Fruit fly (Drosophila melanogaster): ENCODE data around the gene VAChT.

The VAChT gene

dm6 chr3R:18742358-18743269 is 37.3 kb downstream of the VAChT start (continued):
- TF ChIP-seq CG11294 (GFP tag; IDR thresholded peaks at IDR 0.05) (no peak), Ets21C (GFP tag; optimal IDR thresholded peaks at IDR 0.05) (peak; percentile 45), Sox102F (GFP tag; optimal IDR thresholded peaks at IDR 0.05) (peak; percentile 65), net (GFP tag; optimal IDR thresholded peaks at IDR 0.05) (no peak), Eip75B (GFP tag; optimal IDR thresholded peaks at IDR 0.05) (peak; percentile 52), esn (GFP tag; optimal IDR thresholded peaks at IDR 0.05) (peak; percentile 65), fkh (GFP tag; optimal IDR thresholded peaks at IDR 0.05) (no peak), Blimp-1 (GFP tag; optimal IDR thresholded peaks at IDR 0.05) (no peak), CG8632 (GFP tag; optimal IDR thresholded peaks at IDR 0.05) (no peak), Hr4 (GFP tag; optimal IDR thresholded peaks at IDR 0.05) (peak; percentile 56), CG16779 (tag; optimal IDR thresholded peaks at IDR 0.05) (peak; percentile 1), achi (GFP tag; optimal IDR thresholded peaks at IDR 0.05) (peak; percentile 51), CG10669 (GFP tag; optimal IDR thresholded peaks at IDR 0.05) (peak; percentile 30), Sox15 (GFP tag; optimal IDR thresholded peaks at IDR 0.05) (no peak), lz (GFP tag; optimal IDR thresholded peaks at IDR 0.05) (peak; percentile 51), salr (GFP tag; optimal IDR thresholded peaks at IDR 0.05) (no peak), CG3919 (GFP tag; optimal IDR thresholded peaks at IDR 0.05) (peak; percentile 52), CG9139 (GFP tag; optimal IDR thresholded peaks at IDR 0.05) (no peak), Eip78C (GFP tag) (peak; percentile 75), Eip93F (GFP tag; optimal IDR thresholded peaks at IDR 0.05) (peak; percentile 30), Met (GFP tag; optimal IDR thresholded peaks at IDR 0.05) (peak; percentile 69), CG6808 (GFP tag; optimal IDR thresholded peaks at IDR 0.05) (no peak), CG6276 (GFP tag; optimal IDR thresholded peaks at IDR 0.05) (peak; percentile 18), CG6792 (GFP tag; optimal IDR thresholded peaks at IDR 0.05) (no peak), CG8119 (GFP tag; IDR thresholded peaks at IDR 0.05) (no peak), Sox14 (GFP tag; optimal IDR thresholded peaks at IDR 0.05) (peak; percentile 75), ss (GFP tag; optimal IDR thresholded peaks at IDR 0.05) (no peak), CG32006 (GFP tag; optimal IDR thresholded peaks at IDR 0.05) (peak; percentile 72), Hr38 (GFP tag; optimal IDR thresholded peaks at IDR 0.05) (no peak)

dm6 chr3R:18743270-18743922 is 38.1 kb downstream of the VAChT start, which contains the start of gene Mekk1:
Mekk1 (minus strand) TSS chr3R:18743594.
- TF ChIP-seq CG6792 (GFP tag; optimal IDR thresholded peaks at IDR 0.05) (peak; percentile 9), CG8632 (GFP tag; optimal IDR thresholded peaks at IDR 0.05) (no peak), CG11294 (GFP tag; IDR thresholded peaks at IDR 0.05) (no peak), OdsH (GFP tag; optimal IDR thresholded peaks at IDR 0.05) (peak; percentile 43), Sox14 (GFP tag; optimal IDR thresholded peaks at IDR 0.05) (peak; percentile 55), CG32006 (GFP tag; optimal IDR thresholded peaks at IDR 0.05) (peak; percentile 44), Smox (GFP tag; optimal IDR thresholded peaks at IDR 0.05) (no peak), topi (GFP tag; optimal IDR thresholded peaks at IDR 0.05) (peak; percentile 23), esn (GFP tag; optimal IDR thresholded peaks at IDR 0.05) (peak; percentile 67), achi (GFP tag; optimal IDR thresholded peaks at IDR 0.05) (peak; percentile 45), eg (GFP tag; IDR thresholded peaks at IDR 0.05) (peak; percentile 32; the same call in 2 of the 3 replicates), Blimp-1 (GFP tag; optimal IDR thresholded peaks at IDR 0.05) (no peak), Ets96B (tag; optimal IDR thresholded peaks at IDR 0.05) (peak; percentile 32), CG10669 (GFP tag; optimal IDR thresholded peaks at IDR 0.05) (peak; percentile 11), vri (GFP tag; optimal IDR thresholded peaks at IDR 0.05) (no peak), Met (GFP tag; optimal IDR thresholded peaks at IDR 0.05) (peak; percentile 62), Sox102F (GFP tag; optimal IDR thresholded peaks at IDR 0.05) (no peak), CG11902 (GFP tag; optimal IDR thresholded peaks at IDR 0.05) (peak; percentile 12), CG3032 (tag; optimal IDR thresholded peaks at IDR 0.05) (peak; percentile 54), salr (GFP tag; optimal IDR thresholded peaks at IDR 0.05) (no peak), Hr38 (GFP tag; optimal IDR thresholded peaks at IDR 0.05) (no peak), fd59A (GFP tag; optimal IDR thresholded peaks at IDR 0.05) (peak; percentile 24), CG1621 (tag; optimal IDR thresholded peaks at IDR 0.05) (no peak), Sox15 (GFP tag; optimal IDR thresholded peaks at IDR 0.05) (no peak), CG16779 (tag; optimal IDR thresholded peaks at IDR 0.05) (no peak), CG34406 (GFP tag; optimal IDR thresholded peaks at IDR 0.05) (no peak), CG4318 (GFP tag; optimal IDR thresholded peaks at IDR 0.05) (peak; percentile 13), CG11762 (GFP tag; optimal IDR thresholded peaks at IDR 0.05; ENCODE audit: insufficient read depth) (peak; percentile 22), CG6854 (GFP tag; optimal IDR thresholded peaks at IDR 0.05) (no peak), dsx (GFP tag; optimal IDR thresholded peaks at IDR 0.05; ENCODE audit: poor library complexity, severe bottlenecking) (peak; percentile 36), net (GFP tag; optimal IDR thresholded peaks at IDR 0.05) (peak; percentile 7)
